Fruit fly (Drosophila melanogaster): Measurements from ENCODE around the gene CG10469.

The CG10469 gene

DNA sequence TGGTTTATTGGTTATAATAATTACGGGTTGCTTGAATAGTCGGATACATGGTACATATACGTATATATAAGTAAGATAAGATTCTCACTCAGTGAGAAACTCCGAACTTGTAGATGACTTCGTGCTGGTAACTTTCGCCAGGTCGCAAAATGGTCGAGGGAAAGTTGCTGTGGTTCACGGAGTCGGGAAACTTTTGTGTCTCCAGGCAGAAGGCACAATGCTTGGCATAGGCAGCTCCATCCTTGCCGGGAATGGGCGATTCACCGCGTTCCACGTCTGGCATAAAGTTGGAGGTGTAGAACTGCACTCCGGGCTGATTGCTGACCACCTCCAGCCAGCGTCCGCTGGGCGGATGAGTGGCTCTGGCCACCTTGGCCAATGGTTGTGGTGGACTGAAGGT lies at the start of gene CG10469:
Gene CG10469 (minus strand): TSS at position 101 of the 400 bp plus-strand sequence.
- TF ChIP-seq CG16813 (GFP tag; IDR thresholded peaks at IDR 0.05; ENCODE audit: partially characterized antibody) (0 out of 3 replicates have a peak, but pooled peaks have one; percentile 16), Eip74EF (GFP tag; optimal IDR thresholded peaks at IDR 0.05) (no peak)

DNA sequence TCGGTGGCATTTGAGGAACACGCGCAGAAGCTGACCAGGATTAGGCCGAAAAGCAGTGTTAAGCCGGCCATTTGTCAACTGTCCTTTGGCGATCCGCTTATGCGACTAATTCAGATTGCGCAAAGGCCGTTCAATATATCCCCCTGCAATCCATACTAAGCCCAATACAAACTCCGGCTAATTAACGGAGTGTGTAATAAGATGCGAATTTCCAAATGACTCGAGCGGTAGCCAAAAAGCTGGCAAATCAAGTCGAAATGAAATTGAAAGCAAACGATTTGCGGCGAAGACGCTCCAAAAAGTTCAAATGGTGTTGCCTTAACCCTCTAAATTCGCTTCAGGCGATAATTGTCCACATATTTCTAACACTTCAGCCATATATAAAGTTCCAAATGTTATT lies 49.2 kb upstream of the CG10469 start, which contains the start of gene Cpr65Aw:
Gene Cpr65Aw (minus strand): TSS at position 101 of the 400 bp plus-strand sequence.
- TF ChIP-seq stc (GFP tag; IDR thresholded peaks at IDR 0.05) (no peak), CG31224 (GFP tag; IDR thresholded peaks at IDR 0.05) (no peak), CG4404 (GFP tag; IDR thresholded peaks at IDR 0.05) (no peak), lmd (GFP tag; IDR thresholded peaks at IDR 0.05) (no peak), CG10654 (GFP tag; optimal IDR thresholded peaks at IDR 0.05) (no peak), CG10209 (GFP tag; optimal IDR thresholded peaks at IDR 0.05) (no peak), CG34422 (GFP tag; IDR thresholded peaks at IDR 0.05) (no peak), CG2199 (GFP tag; IDR thresholded peaks at IDR 0.05) (no peak), cas (GFP tag; IDR thresholded peaks at IDR 0.05) (no peak), Usf (GFP tag; optimal IDR thresholded peaks at IDR 0.05) (no peak), lov (optimal IDR thresholded peaks at IDR 0.05) (no peak), lov (GFP tag; IDR thresholded peaks at IDR 0.05) (no peak), Dll (GFP tag; IDR thresholded peaks at IDR 0.05; ENCODE audit: partially characterized antibody) (no peak), stwl (tag; optimal IDR thresholded peaks at IDR 0.05) (no peak), cg (GFP tag; optimal IDR thresholded peaks at IDR 0.05) (no peak), fd3F (GFP tag; optimal IDR thresholded peaks at IDR 0.05) (no peak), crc (GFP tag; optimal IDR thresholded peaks at IDR 0.05) (no peak), Spps (tag; optimal IDR thresholded peaks at IDR 0.05) (no peak), CG30403 (GFP tag; optimal IDR thresholded peaks at IDR 0.05) (no peak), Rfx (GFP tag; IDR thresholded peaks at IDR 0.05) (no peak)

DNA sequence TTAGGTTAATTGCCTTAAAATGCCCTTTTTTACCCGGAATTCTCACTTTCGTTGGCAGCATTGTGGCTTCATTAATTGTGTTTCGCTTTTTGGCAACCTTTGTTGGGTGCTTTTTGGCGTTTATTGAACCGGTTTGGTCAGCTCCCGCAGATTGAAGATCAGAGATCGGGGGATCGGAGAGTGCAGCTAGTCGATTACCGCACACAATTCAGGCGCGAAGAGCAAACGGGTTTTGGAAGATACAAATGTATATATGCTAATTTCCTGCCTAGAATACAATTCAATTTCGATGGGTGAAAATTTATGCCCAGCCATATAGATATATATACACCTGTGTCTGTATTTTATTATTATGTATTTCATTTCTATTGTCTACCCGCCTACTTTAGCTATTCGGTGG lies 48.4 kb upstream of the CG10469 start:
- TF ChIP-seq chinmo (GFP tag; IDR thresholded peaks at IDR 0.05; ENCODE audit: partially characterized antibody) = peak; percentile 90
- TF ChIP-seq sd (tag; optimal IDR thresholded peaks at IDR 0.05) = peak; percentile 35
- no peak for TF ChIP-seq BEAF-32 (GFP tag; optimal IDR thresholded peaks at IDR 0.05)
- TF ChIP-seq Pdp1 (GFP tag; optimal IDR thresholded peaks at IDR 0.05) = peak in 1 of 2 experiments; percentile 65
- TF ChIP-seq Blimp-1 (GFP tag; optimal IDR thresholded peaks at IDR 0.05) = peak; percentile 17
- TF ChIP-seq CG12769 (tag; optimal IDR thresholded peaks at IDR 0.05) = peak; percentile 64
- TF ChIP-seq CG16779 (GFP tag; IDR thresholded peaks at IDR 0.05) = no peak
- peak; percentile 28 for TF ChIP-seq sens (GFP tag)
- no peak for TF ChIP-seq CG3407 (GFP tag; optimal IDR thresholded peaks at IDR 0.05)
- no peak for TF ChIP-seq CG32772 (GFP tag; IDR thresholded peaks at IDR 0.05)
- TF ChIP-seq Doc3 (GFP tag; IDR thresholded peaks at IDR 0.05; ENCODE audit: partially characterized antibody) = no peak
- no peak for TF ChIP-seq CG31388 (GFP tag; optimal IDR thresholded peaks at IDR 0.05)
- no peak for TF ChIP-seq Dbx (GFP tag; IDR thresholded peaks at IDR 0.05)
- TF ChIP-seq vvl (GFP tag; IDR thresholded peaks at IDR 0.05) = peak; percentile 70; the same call in 1 of the 2 replicates
- peak; percentile 52 for TF ChIP-seq cwo (GFP tag; optimal IDR thresholded peaks at IDR 0.05)
- no peak for TF ChIP-seq wdn (GFP tag; IDR thresholded peaks at IDR 0.05)
- peak; percentile 81 for TF ChIP-seq abd-A (tag; optimal IDR thresholded peaks at IDR 0.05)
- TF ChIP-seq CG13894 (tag; optimal IDR thresholded peaks at IDR 0.05) = peak; percentile 78
- no peak for TF ChIP-seq E2f2 (GFP tag; IDR thresholded peaks at IDR 0.05)
